Fruit fly (Drosophila melanogaster) whole organism, embryonic: ENCODE measurements around the gene Muc68D.

Source experiments
- Adf1 ChIP-seq: fragments of 200-800 bp; sonication (Bioruptor generic); IDR thresholded peaks from 2 replicates; pipeline ENCODE4 v1.3.6; 2022; ENCODE audit warnings: missing biosample characterization, missing genetic modification characterization
- BEAF-32 ChIP-seq: fragments of 200-800 bp; sonication (Bioruptor generic); optimal IDR thresholded peaks from 3 replicates; lab custom pipeline; 2017; ENCODE audit warnings: missing biosample characterization, missing genetic modification characterization, mild to moderate bottlenecking, moderate library complexity, missing genetic modification reagents
- CG10979 ChIP-seq: fragments of 200-800 bp; sonication (Bioruptor generic); optimal IDR thresholded peaks from 2 replicates; lab custom pipeline; 2018; ENCODE audit warnings: missing biosample characterization, mild to moderate bottlenecking, missing genetic modification characterization, moderate library complexity
- CG12744 ChIP-seq: fragments of 200-800 bp; sonication (Bioruptor generic); optimal IDR thresholded peaks from 2 replicates; lab custom pipeline; 2016; ENCODE audit warnings: missing biosample characterization, missing genetic modification characterization
- CG16779 ChIP-seq: fragments of 200-800 bp; sonication (Bioruptor generic); IDR thresholded peaks from 2 replicates; pipeline ENCODE4 v1.3.6; 2022; ENCODE audit warnings: missing biosample characterization, missing genetic modification characterization
- CG17359 ChIP-seq: fragments of 200-800 bp; sonication (Bioruptor generic); optimal IDR thresholded peaks from 3 replicates; lab custom pipeline; 2018; ENCODE audit warnings: missing biosample characterization, mild to moderate bottlenecking, missing genetic modification characterization, moderate library complexity
- CG30403 ChIP-seq: fragments of 200-800 bp; sonication (Bioruptor generic); optimal IDR thresholded peaks from 3 replicates; lab custom pipeline; 2016; ENCODE audit warnings: missing biosample characterization, missing genetic modification characterization
- CG32532 ChIP-seq: fragments of 200-800 bp; sonication (Bioruptor generic); IDR thresholded peaks from 2 replicates; pipeline ENCODE4 v1.3.6; 2022; ENCODE audit warnings: missing biosample characterization, missing genetic modification characterization
- CG34422 ChIP-seq: fragments of 200-800 bp; sonication (Bioruptor generic); IDR thresholded peaks from 3 replicates; pipeline ENCODE4 v1.3.6; 2022; ENCODE audit warnings: missing biosample characterization, missing genetic modification characterization
- CG9876 ChIP-seq: fragments of 200-800 bp; sonication (Bioruptor generic); optimal IDR thresholded peaks from 2 replicates; lab custom pipeline; 2016; ENCODE audit warnings: missing biosample characterization, missing genetic modification characterization
- Deaf1 ChIP-seq: fragments of 200-800 bp; optimal IDR thresholded peaks from 3 replicates; lab custom pipeline; 2019; ENCODE audit warnings: missing biosample characterization, mild to moderate bottlenecking, missing genetic modification characterization, moderate library complexity
- HLH4C ChIP-seq: fragments of 200-800 bp; sonication (Bioruptor generic); IDR thresholded peaks from 3 replicates; pipeline ENCODE4 v1.3.6; 2022; ENCODE audit warnings: missing biosample characterization, missing genetic modification characterization; ENCODE audit not compliant: partially characterized antibody
- HLHmδ ChIP-seq: fragments of 200-800 bp; sonication (Bioruptor generic); optimal IDR thresholded peaks from 2 replicates; lab custom pipeline; 2018; ENCODE audit warnings: missing biosample characterization, mild to moderate bottlenecking, missing genetic modification characterization, moderate library complexity
- HmgZ ChIP-seq: fragments of 200-800 bp; sonication (Bioruptor generic); optimal IDR thresholded peaks from 2 replicates; lab custom pipeline; 2018; ENCODE audit warnings: missing biosample characterization, mild to moderate bottlenecking, missing genetic modification characterization
- Hr78 ChIP-seq, 2 experiments: fragments of 200-800 bp in 1 of 2; fragments of >200 bp in 1 of 2; sonication (Bioruptor generic) in 1 of 2; optimal IDR thresholded peaks; 2 replicates each; lab custom pipeline; 2017 to 2019; ENCODE audit warnings: missing biosample characterization in 2 of 2, missing genetic modification characterization in 2 of 2, mild to moderate bottlenecking in 1 of 2, moderate library complexity in 1 of 2
- Hsf ChIP-seq: fragments of 200-800 bp; sonication (Bioruptor generic); optimal IDR thresholded peaks from 3 replicates; lab custom pipeline; 2016; ENCODE audit warnings: missing biosample characterization, missing genetic modification characterization
- Kr ChIP-seq: fragments of 200-800 bp; sonication (Bioruptor generic); optimal IDR thresholded peaks from 2 replicates; lab custom pipeline; 2017; ENCODE audit warnings: missing biosample characterization, mild to moderate bottlenecking, missing genetic modification characterization
- Neu2 ChIP-seq: fragments of 200-800 bp; sonication (Bioruptor generic); optimal IDR thresholded peaks from 3 replicates; lab custom pipeline; 2016; ENCODE audit warnings: missing biosample characterization, missing genetic modification characterization, borderline replicate concordance
- Nf-YB ChIP-seq: fragments of 200-800 bp; sonication (Bioruptor generic); optimal IDR thresholded peaks from 3 replicates; lab custom pipeline; 2019; ENCODE audit warnings: missing biosample characterization, mild to moderate bottlenecking, missing genetic modification characterization, moderate library complexity
- Ptx1 ChIP-seq: fragments of 200-800 bp; sonication (Bioruptor generic); IDR thresholded peaks from 2 replicates; pipeline ENCODE4 v1.3.6; 2022; ENCODE audit warnings: missing biosample characterization, missing genetic modification characterization
- Sox102F ChIP-seq: fragments of 200-800 bp; sonication (Bioruptor generic); optimal IDR thresholded peaks from 2 replicates; lab custom pipeline; 2018; ENCODE audit warnings: missing biosample characterization, mild to moderate bottlenecking, missing genetic modification characterization, moderate library complexity
- Sry-δ ChIP-seq: fragments of 200-800 bp; sonication (Bioruptor generic); optimal IDR thresholded peaks from 2 replicates; lab custom pipeline; 2016; ENCODE audit warnings: missing biosample characterization, missing genetic modification characterization
- Trl ChIP-seq, 3 experiments: fragments of >200 bp in 2 of 3; fragments of 200-800 bp in 1 of 3; sonication (Bioruptor generic) in 1 of 3; optimal IDR thresholded peaks; 2 replicates in 1 of 3; 3 replicates in 2 of 3; lab custom pipeline; 2016 to 2017; ENCODE audit warnings: missing biosample characterization in 1 of 3, missing genetic modification characterization in 1 of 3
- YL-1 ChIP-seq: fragments of 200-800 bp; sonication (Bioruptor generic); optimal IDR thresholded peaks from 3 replicates; lab custom pipeline; 2017; ENCODE audit warnings: missing biosample characterization, mild to moderate bottlenecking, missing genetic modification characterization
- cg ChIP-seq: fragments of 200-800 bp; sonication (Bioruptor generic); optimal IDR thresholded peaks from 3 replicates; lab custom pipeline; 2019; ENCODE audit warnings: missing biosample characterization, mild to moderate bottlenecking, missing genetic modification characterization, moderate library complexity
- chinmo ChIP-seq: fragments of 200-800 bp; sonication (Bioruptor generic); IDR thresholded peaks from 4 replicates; pipeline ENCODE4 v1.3.6; 2022; ENCODE audit warnings: missing biosample characterization, missing genetic modification characterization; ENCODE audit not compliant: partially characterized antibody
- chn ChIP-seq: fragments of 200-800 bp; sonication (Bioruptor generic); optimal IDR thresholded peaks from 2 replicates; lab custom pipeline; 2016; ENCODE audit warnings: missing biosample characterization, missing genetic modification characterization
- da ChIP-seq: fragments of 200-800 bp; sonication (Bioruptor generic); optimal IDR thresholded peaks from 2 replicates; lab custom pipeline; 2016; ENCODE audit warnings: missing biosample characterization, missing genetic modification characterization
- danr ChIP-seq: fragments of 200-800 bp; sonication (Bioruptor generic); IDR thresholded peaks from 2 replicates; pipeline ENCODE4 v1.3.6; 2022; ENCODE audit warnings: missing biosample characterization, missing genetic modification characterization
- exex ChIP-seq: fragments of 200-800 bp; sonication (Bioruptor generic); optimal IDR thresholded peaks from 4 replicates; lab custom pipeline; 2018; ENCODE audit warnings: missing biosample characterization, mild to moderate bottlenecking, missing genetic modification characterization, moderate library complexity
- gcm ChIP-seq: fragments of 200-800 bp; sonication (Bioruptor generic); optimal IDR thresholded peaks from 2 replicates; lab custom pipeline; 2019; ENCODE audit warnings: missing biosample characterization, mild to moderate bottlenecking, missing genetic modification characterization, moderate library complexity
- grn ChIP-seq: fragments of 200-800 bp; sonication (Bioruptor generic); optimal IDR thresholded peaks from 3 replicates; lab custom pipeline; 2017; ENCODE audit warnings: missing biosample characterization, missing genetic modification characterization
- h ChIP-seq: fragments of >200 bp; optimal IDR thresholded peaks from 2 replicates; lab custom pipeline; 2017
- lab ChIP-seq: fragments of 200-800 bp; sonication (Bioruptor generic); optimal IDR thresholded peaks from 3 replicates; lab custom pipeline; 2017; ENCODE audit warnings: missing biosample characterization, missing genetic modification characterization, mild to moderate bottlenecking, moderate library complexity, missing genetic modification reagents
- mirr ChIP-seq: fragments of 200-800 bp; sonication (Bioruptor generic); optimal IDR thresholded peaks from 3 replicates; lab custom pipeline; 2018; ENCODE audit warnings: missing biosample characterization, mild to moderate bottlenecking, missing genetic modification characterization
- onecut ChIP-seq: fragments of 200-800 bp; sonication (Bioruptor generic); IDR thresholded peaks from 2 replicates; pipeline ENCODE4 v1.3.6; 2022; ENCODE audit warnings: missing biosample characterization, missing genetic modification characterization
- pan ChIP-seq, 4 experiments: fragments of >200 bp in 3 of 4; fragments of 200-800 bp in 1 of 4; sonication (Bioruptor generic) in 1 of 4; optimal IDR thresholded peaks in 3 of 4; IDR thresholded peaks in 1 of 4; 2 replicates each; pipeline versions ENCODE4 v1.3.6 to Lab custom; 2017 to 2022; ENCODE audit warnings: missing biosample characterization in 2 of 4, missing genetic modification characterization in 2 of 4, mixed read lengths in 1 of 4
- prd ChIP-seq, 3 experiments: fragments of >200 bp in 2 of 3; fragments of 200-800 bp in 1 of 3; sonication (Bioruptor generic) in 1 of 3; optimal IDR thresholded peaks in 2 of 3; IDR thresholded peaks in 1 of 3; 2 replicates in 2 of 3; 3 replicates in 1 of 3; pipeline versions ENCODE4 v1.3.6 to Lab custom; 2017 to 2022; ENCODE audit warnings: missing biosample characterization in 1 of 3, missing genetic modification characterization in 1 of 3
- ranshi ChIP-seq: fragments of 200-800 bp; sonication (Bioruptor generic); IDR thresholded peaks from 2 replicates; pipeline ENCODE4 v1.3.6; 2022; ENCODE audit warnings: missing biosample characterization, missing genetic modification characterization
- rib ChIP-seq: fragments of 200-800 bp; sonication (Bioruptor generic); IDR thresholded peaks from 2 replicates; pipeline ENCODE4 v1.3.6; 2022; ENCODE audit warnings: missing biosample characterization, missing genetic modification characterization
- row ChIP-seq: fragments of 200-800 bp; sonication (Bioruptor generic); IDR thresholded peaks from 3 replicates; pipeline ENCODE4 v1.3.6; 2022; ENCODE audit warnings: missing biosample characterization, missing genetic modification characterization
- sens ChIP-seq: fragments of 200-800 bp; sonication (Bioruptor generic); peaks from one replicate; lab custom pipeline; 2016; ENCODE audit warnings: missing biosample characterization, missing genetic modification characterization
- sug ChIP-seq: fragments of 200-800 bp; optimal IDR thresholded peaks from 2 replicates; lab custom pipeline; 2019; ENCODE audit warnings: missing biosample characterization, mild to moderate bottlenecking, missing genetic modification characterization, moderate library complexity
- tgo ChIP-seq: fragments of 200-800 bp; sonication (Bioruptor generic); IDR thresholded peaks from 3 replicates; pipeline ENCODE4 v1.3.6; 2022; ENCODE audit warnings: missing biosample characterization, missing genetic modification characterization
- vvl ChIP-seq: fragments of 200-800 bp; sonication (Bioruptor generic); IDR thresholded peaks from 2 replicates; pipeline ENCODE4 v1.3.6; 2022; ENCODE audit warnings: missing biosample characterization, missing genetic modification characterization

Gene Muc68D

DNA sequence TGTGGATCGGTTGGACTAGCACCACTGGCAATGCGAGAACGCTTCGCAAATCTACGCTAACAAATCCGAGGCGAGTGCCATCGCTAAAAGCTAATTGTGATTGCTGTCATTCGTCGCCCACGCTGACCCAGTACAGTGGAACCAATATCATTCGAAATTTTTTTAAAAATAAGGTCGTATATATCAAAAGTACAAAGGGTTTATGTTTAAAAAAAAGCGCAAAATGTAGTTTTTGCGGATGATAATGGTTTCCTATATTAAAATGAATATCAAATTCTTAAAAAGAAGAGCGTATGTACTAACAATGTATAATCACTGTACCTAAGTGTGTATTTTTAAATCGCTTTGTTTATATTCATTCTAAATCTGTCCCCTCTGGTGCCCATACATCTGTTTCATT, 13.3 kb upstream of the Muc68D start (continued):
- TF ChIP-seq pan (optimal IDR thresholded peaks at IDR 0.05; lab: Kevin White, UChicago): no peak
- TF ChIP-seq pan (GFP tag; optimal IDR thresholded peaks at IDR 0.05 in 1 of 2, IDR thresholded peaks at IDR 0.05 in 1 of 2): peak in 1 of 2 experiments; percentile 64
- no peak for TF ChIP-seq da (GFP tag; lab: Kevin White, UChicago)
- TF ChIP-seq CG34422 (GFP tag; lab: Robert Waterston, UW): 0 out of 3 replicates have a peak, but pooled peaks have one; percentile 31
- TF ChIP-seq, all 482 proteins: peak for 119

DNA sequence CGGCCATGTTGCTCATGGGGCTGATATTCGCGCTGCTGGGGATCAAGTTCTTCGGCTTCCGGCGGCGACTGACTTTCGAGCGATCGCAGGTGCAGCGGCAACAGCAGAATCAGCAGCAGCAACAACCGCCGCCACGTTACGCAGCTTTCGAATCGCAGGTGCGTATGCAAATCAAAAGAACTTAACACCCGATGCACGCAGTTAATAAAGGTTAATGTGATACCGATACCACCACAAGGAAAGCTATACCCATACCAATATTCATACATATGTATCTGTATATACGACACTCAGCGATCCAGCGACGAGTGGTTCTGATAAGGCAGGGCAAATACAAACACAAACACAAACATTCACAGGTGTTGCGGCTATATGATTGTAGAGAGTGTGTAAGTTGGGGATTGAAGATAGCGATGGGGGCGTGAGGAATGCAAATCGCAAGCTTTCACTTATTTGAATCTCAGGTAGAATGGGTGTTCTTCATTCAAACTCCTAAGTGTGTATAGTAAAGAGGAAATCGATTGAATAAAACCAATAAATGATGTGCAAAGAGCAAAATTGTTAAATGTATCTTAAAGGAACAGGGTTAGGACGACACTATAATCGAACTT, 5.5 kb upstream of the Muc68D start:
- peak; percentile 82 for TF ChIP-seq sug (tag; lab: Kevin White, UChicago)
- TF ChIP-seq Sry-δ (GFP tag; lab: Kevin White, UChicago): peak; percentile 26
- TF ChIP-seq exex (tag; lab: Kevin White, UChicago): peak; percentile 41
- TF ChIP-seq row: peak; percentile 13; the same call in 1 of the 3 replicates
- TF ChIP-seq CG16779 (GFP tag; lab: Robert Waterston, UW): no peak
- no peak for TF ChIP-seq chn
- TF ChIP-seq HmgZ (tag; lab: Kevin White, UChicago): peak; percentile 19
- no peak for TF ChIP-seq CG12744 (GFP tag; lab: Kevin White, UChicago)
- no peak for TF ChIP-seq YL-1 (GFP tag; lab: Kevin White, UChicago)
- TF ChIP-seq vvl (GFP tag; lab: Robert Waterston, UW): peak; percentile 24; the same call in 1 of the 2 replicates
- TF ChIP-seq h (lab: Kevin White, UChicago): no peak
- no peak for TF ChIP-seq Hsf (GFP tag; lab: Kevin White, UChicago)
- TF ChIP-seq gcm (GFP tag; lab: Kevin White, UChicago): no peak
- TF ChIP-seq onecut (GFP tag; lab: Robert Waterston, UW): no peak
- TF ChIP-seq tgo (GFP tag; lab: Robert Waterston, UW): no peak
- no peak for TF ChIP-seq Trl (optimal IDR thresholded peaks at IDR 0.05; lab: Kevin White, UChicago)
- no peak for TF ChIP-seq Trl (GFP tag; optimal IDR thresholded peaks at IDR 0.05; lab: Kevin White, UChicago)
- TF ChIP-seq mirr (GFP tag; lab: Kevin White, UChicago): peak; percentile 78
- peak; percentile 44 for TF ChIP-seq sens (GFP tag; lab: Kevin White, UChicago)
- peak; percentile 72 for TF ChIP-seq cg (GFP tag; lab: Kevin White, UChicago)
- 0 out of 2 replicates have a peak, but pooled peaks have one; percentile 6 for TF ChIP-seq danr (GFP tag; lab: Robert Waterston, UW)
- TF ChIP-seq CG30403: no peak
- TF ChIP-seq HLH4C: 0 out of 3 replicates have a peak, but pooled peaks have one; percentile 9
- TF ChIP-seq lab (GFP tag; lab: Kevin White, UChicago): peak; percentile 33
- TF ChIP-seq BEAF-32 (GFP tag; lab: Kevin White, UChicago): peak; percentile 39
- no peak for TF ChIP-seq Sox102F (GFP tag; lab: Kevin White, UChicago)
- peak; percentile 42 for TF ChIP-seq grn (GFP tag; lab: Kevin White, UChicago)
- TF ChIP-seq Neu2 (GFP tag; lab: Kevin White, UChicago): no peak
- TF ChIP-seq CG17359: no peak
- peak in 1 of 2 experiments; percentile 77 for TF ChIP-seq Hr78 (GFP tag; optimal IDR thresholded peaks at IDR 0.05; lab: Kevin White, UChicago)
- no peak for TF ChIP-seq CG9876 (GFP tag; lab: Kevin White, UChicago)
- TF ChIP-seq CG10979 (tag; lab: Kevin White, UChicago): no peak
- no peak for TF ChIP-seq Ptx1 (GFP tag; lab: Robert Waterston, UW)

DNA sequence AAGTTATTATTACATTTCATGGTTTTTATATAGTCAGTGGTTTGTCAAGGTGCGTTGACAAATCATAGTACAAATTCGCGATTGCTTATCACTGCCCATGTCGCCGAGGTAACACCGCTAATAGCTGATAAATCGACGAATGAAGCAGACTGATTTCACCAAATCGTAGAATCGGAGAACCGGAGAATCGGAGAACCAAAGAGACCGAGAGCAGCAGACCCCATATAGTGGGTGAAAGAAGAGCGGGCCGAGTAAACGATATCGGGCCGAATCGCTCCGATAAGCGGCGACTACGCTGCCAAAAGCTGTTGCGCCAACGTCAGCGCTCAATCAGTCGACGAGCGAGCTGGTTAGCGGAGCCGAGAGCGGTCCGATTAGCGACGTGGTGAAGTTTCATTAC, 4.8 kb upstream of the Muc68D start, which contains the start of gene CG14131:
Gene CG14131 (plus strand): TSS at position 343 of the 400 bp plus-strand sequence.
- no peak for TF ChIP-seq tgo (GFP tag; lab: Robert Waterston, UW)
- TF ChIP-seq mirr (GFP tag; lab: Kevin White, UChicago): peak; percentile 97
- TF ChIP-seq HLHmδ (GFP tag; lab: Kevin White, UChicago): no peak
- TF ChIP-seq Adf1 (GFP tag; lab: Robert Waterston, UW): peak; percentile 74
- TF ChIP-seq chinmo (GFP tag; lab: Robert Waterston, UW): peak; percentile 62; the same call in 3 of the 4 replicates
- peak; percentile 22; the same call in 1 of the 2 replicates for TF ChIP-seq rib
- TF ChIP-seq CG32532 (GFP tag; lab: Robert Waterston, UW): peak; percentile 38; the same call in 1 of the 2 replicates
- TF ChIP-seq Deaf1: peak; percentile 83
- peak; percentile 48 for TF ChIP-seq sug (tag; lab: Kevin White, UChicago)
- peak; percentile 93 for TF ChIP-seq grn (GFP tag; lab: Kevin White, UChicago)
- TF ChIP-seq Kr: no peak
- TF ChIP-seq prd (optimal IDR thresholded peaks at IDR 0.05; lab: Kevin White, UChicago): no peak
- no peak for TF ChIP-seq prd (GFP tag; IDR thresholded peaks at IDR 0.05; lab: Robert Waterston, UW)
- no peak for TF ChIP-seq Nf-YB
- no peak for TF ChIP-seq ranshi (GFP tag; lab: Robert Waterston, UW)
